Worm (Caenorhabditis elegans): Measurements from ENCODE around the gene B0524.5.

B0524.5 gene

ce11 chrIII:1926456-1926855 lies 32.8 kb upstream of the B0524.5 start (continued):
- TF ChIP-seq vab-15 (tag; optimal IDR thresholded peaks at IDR 0.05) = no peak
- peak; percentile 50 for TF ChIP-seq sup-37 (GFP tag; optimal IDR thresholded peaks at IDR 0.05)
- TF ChIP-seq ztf-11 (tag; optimal IDR thresholded peaks at IDR 0.05) = peak in 1 of 2 experiments; percentile 87
- TF ChIP-seq fkh-4 (tag; optimal IDR thresholded peaks at IDR 0.05; ENCODE audit: borderline replicate concordance) = peak; percentile 50
- peak; percentile 99 for TF ChIP-seq lin-14 (GFP tag; optimal IDR thresholded peaks at IDR 0.05)
- TF ChIP-seq xbp-1 (tag; optimal IDR thresholded peaks at IDR 0.05) = peak; percentile 92
- TF ChIP-seq nhr-90 (tag; optimal IDR thresholded peaks at IDR 0.05; ENCODE audit: poor library complexity) = peak; percentile 96
- TF ChIP-seq skn-1 (tag; optimal IDR thresholded peaks at IDR 0.05) = peak; percentile 96
- peak; percentile 97 for TF ChIP-seq jun-1 (tag; optimal IDR thresholded peaks at IDR 0.05)
- no peak for TF ChIP-seq lir-3 (tag; optimal IDR thresholded peaks at IDR 0.05; ENCODE audit: poor library complexity)
- peak; percentile 56 for TF ChIP-seq efl-3 (GFP tag; optimal IDR thresholded peaks at IDR 0.05)
- peak in 3 of 6 experiments; percentile 80 to 89 (median 88) for TF ChIP-seq elt-3 (tag; optimal IDR thresholded peaks at IDR 0.05)
- peak; percentile 86 for TF ChIP-seq fkh-8 (tag; optimal IDR thresholded peaks at IDR 0.05)
- peak; percentile 88 for TF ChIP-seq lin-13 (GFP tag; optimal IDR thresholded peaks at IDR 0.05)
- no peak for TF ChIP-seq pag-3 (tag; optimal IDR thresholded peaks at IDR 0.05; ENCODE audit: borderline replicate concordance, insufficient read depth)
- TF ChIP-seq nhr-76 (tag; optimal IDR thresholded peaks at IDR 0.05) = peak; percentile 49
- TF ChIP-seq snu-23 (GFP tag; optimal IDR thresholded peaks at IDR 0.05) = peak; percentile 92
- no peak for TF ChIP-seq aly-2 (tag; optimal IDR thresholded peaks at IDR 0.05)
- peak; percentile 84 for TF ChIP-seq irx-1 (tag; optimal IDR thresholded peaks at IDR 0.05)
- peak; percentile 97 for TF ChIP-seq rnt-1 (tag; optimal IDR thresholded peaks at IDR 0.05)
- peak; percentile 87 for TF ChIP-seq egl-13 (tag; optimal IDR thresholded peaks at IDR 0.05)
- peak; percentile 26 for TF ChIP-seq nhr-12 (tag; optimal IDR thresholded peaks at IDR 0.05)
- no peak for TF ChIP-seq nhr-84 (tag; optimal IDR thresholded peaks at IDR 0.05)
- no peak for TF ChIP-seq C04F5.9 (tag; optimal IDR thresholded peaks at IDR 0.05)
- TF ChIP-seq sptf-1 (tag; optimal IDR thresholded peaks at IDR 0.05) = no peak
- peak; percentile 69 for TF ChIP-seq nhr-77 (tag; optimal IDR thresholded peaks at IDR 0.05)
- TF ChIP-seq tlp-1 (tag; optimal IDR thresholded peaks at IDR 0.05) = no peak
- peak; percentile 86 for TF ChIP-seq mef-2 (tag; optimal IDR thresholded peaks at IDR 0.05)
- peak; percentile 82 for TF ChIP-seq unc-130 (tag; optimal IDR thresholded peaks at IDR 0.05)
- peak; percentile 83 for TF ChIP-seq nhr-11 (tag; optimal IDR thresholded peaks at IDR 0.05)
- peak; percentile 48 for TF ChIP-seq mep-1 (tag; optimal IDR thresholded peaks at IDR 0.05)
- peak; percentile 78 for TF ChIP-seq isw-1 (GFP tag; IDR thresholded peaks at IDR 0.05)

ce11 chrIII:1925786-1926185 lies 32.1 kb upstream of the B0524.5 start:
- TF ChIP-seq ceh-63 (GFP tag; optimal IDR thresholded peaks at IDR 0.05) (no peak), mab-9 (GFP tag; IDR thresholded peaks at IDR 0.05) (no peak), elt-2 (tag; optimal IDR thresholded peaks at IDR 0.05) (no peak), skn-1 (tag; optimal IDR thresholded peaks at IDR 0.05) (no peak), nhr-77 (tag; optimal IDR thresholded peaks at IDR 0.05) (no peak), lin-15B (tag; optimal IDR thresholded peaks at IDR 0.05) (no peak)

- TF ChIP-seq hlh-4 (tag; optimal IDR thresholded peaks at IDR 0.05) (peak; percentile 1), unc-86 (tag; optimal IDR thresholded peaks at IDR 0.05) (peak; percentile 99), nhr-28 (tag; optimal IDR thresholded peaks at IDR 0.05) (peak; percentile 61), nhr-84 (tag; optimal IDR thresholded peaks at IDR 0.05) (no peak), lsy-2 (tag; optimal IDR thresholded peaks at IDR 0.05) (peak; percentile 91 to 93), aly-2 (tag; optimal IDR thresholded peaks at IDR 0.05) (peak; percentile 85), fkh-8 (tag; optimal IDR thresholded peaks at IDR 0.05) (peak; percentile 96), mef-2 (tag; optimal IDR thresholded peaks at IDR 0.05) (peak; percentile 93), nhr-19 (GFP tag; conservative IDR thresholded peaks at IDR 0.05) (peak; percentile 98), sox-4 (tag; optimal IDR thresholded peaks at IDR 0.05) (peak; percentile 94), tbx-2 (tag; optimal IDR thresholded peaks at IDR 0.05) (peak; percentile 99), elt-2 (tag; optimal IDR thresholded peaks at IDR 0.05) (peak; percentile 99), lin-15B (tag; optimal IDR thresholded peaks at IDR 0.05) (peak; percentile 40), nhr-71 (tag; optimal IDR thresholded peaks at IDR 0.05) (peak; percentile 100), unc-30 (tag; optimal IDR thresholded peaks at IDR 0.05) (no peak), unc-98 (GFP tag; IDR thresholded peaks at IDR 0.05) (peak; percentile 22; the same call in 1 of the 2 replicates), ceh-90 (tag; optimal IDR thresholded peaks at IDR 0.05) (no peak), ceh-82 (tag; optimal IDR thresholded peaks at IDR 0.05) (peak; percentile 87 to 91 (median 91)), rnt-1 (tag; optimal IDR thresholded peaks at IDR 0.05) (peak; percentile 94), unc-62 (GFP tag; optimal IDR thresholded peaks at IDR 0.05) (peak; percentile 81), mab-9 (GFP tag; IDR thresholded peaks at IDR 0.05) (peak; percentile 88), C04F5.9 (tag; optimal IDR thresholded peaks at IDR 0.05) (peak; percentile 80)
These were observed 31.4 kb upstream of the B0524.5 start for ce11 chrIII:1925048-1925537.
